Worm (Caenorhabditis elegans): ENCODE measurements around the gene F20C5.7.

DNA sequence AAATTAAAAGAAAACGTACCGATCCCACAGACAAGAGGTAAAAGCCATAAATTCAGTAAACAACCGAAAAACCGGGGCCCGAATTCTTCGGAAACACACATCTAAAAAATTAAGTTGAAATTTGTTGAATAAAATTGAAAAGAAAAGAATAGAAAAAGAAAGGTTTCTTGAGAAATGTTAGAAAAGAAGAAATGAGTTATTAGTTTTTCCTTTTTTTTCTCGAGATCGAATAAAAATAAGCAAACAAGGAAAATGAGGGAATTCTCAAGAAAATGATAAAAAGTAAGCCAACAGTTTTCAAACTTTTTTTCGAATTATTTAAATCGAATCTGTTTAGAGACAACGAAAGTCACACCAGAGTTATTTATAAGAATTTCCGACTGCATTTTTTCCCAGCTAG lies 40.0 kb downstream of the F20C5.7 start, which contains the start of gene H23L24.4:
- TF ChIP-seq ces-1 (GFP tag; optimal IDR thresholded peaks at IDR 0.05) (no peak), nhr-12 (tag; optimal IDR thresholded peaks at IDR 0.05) (no peak), nhr-2 (tag; optimal IDR thresholded peaks at IDR 0.05) (no peak), elt-3 (tag; optimal IDR thresholded peaks at IDR 0.05) (no peak), unc-62 (GFP tag; optimal IDR thresholded peaks at IDR 0.05) (no peak), lsy-2 (tag; optimal IDR thresholded peaks at IDR 0.05) (no peak)

Data from whole organism, mixed stage, embryonic.